Fruit fly (Drosophila melanogaster) whole organism, embryonic: ENCODE measurements around the gene mfr.

Source experiments
- Asciz ChIP-seq: fragments of 200-800 bp; sonication (Bioruptor generic); optimal IDR thresholded peaks from 2 replicates; lab custom pipeline; 2017; ENCODE audit warnings: missing biosample characterization, mild to moderate bottlenecking, missing genetic modification characterization, missing genetic modification reagents
- Atf3 ChIP-seq: fragments of 200-800 bp; sonication (Bioruptor generic); optimal IDR thresholded peaks from 3 replicates; lab custom pipeline; 2016; ENCODE audit warnings: missing biosample characterization, missing genetic modification characterization
- Atf6 ChIP-seq: fragments of 200-800 bp; sonication (Bioruptor generic); IDR thresholded peaks from 2 replicates; pipeline ENCODE4 v1.3.6; 2022; ENCODE audit warnings: missing biosample characterization, missing genetic modification characterization
- B-H2 ChIP-seq: fragments of 200-800 bp; sonication (Bioruptor generic); optimal IDR thresholded peaks from 2 replicates; lab custom pipeline; 2018; ENCODE audit warnings: missing biosample characterization, mild to moderate bottlenecking, missing genetic modification characterization
- Bgb ChIP-seq: fragments of 200-800 bp; sonication (Bioruptor generic); IDR thresholded peaks from 2 replicates; pipeline ENCODE4 v1.3.6; 2022; ENCODE audit warnings: missing biosample characterization, missing genetic modification characterization; ENCODE audit not compliant: partially characterized antibody
- CG1233 ChIP-seq: fragments of 200-800 bp; sonication (Bioruptor generic); optimal IDR thresholded peaks from 4 replicates; lab custom pipeline; 2018; ENCODE audit warnings: missing biosample characterization, mild to moderate bottlenecking, missing genetic modification characterization
- CG13424 ChIP-seq: fragments of 200-800 bp; sonication (Bioruptor generic); optimal IDR thresholded peaks from 2 replicates; lab custom pipeline; 2019; ENCODE audit warnings: missing biosample characterization, mild to moderate bottlenecking, missing genetic modification characterization, moderate library complexity
- CG14050 ChIP-seq: fragments of 200-800 bp; sonication (Bioruptor generic); IDR thresholded peaks from 3 replicates; pipeline ENCODE4 v1.3.6; 2022; ENCODE audit warnings: missing biosample characterization, missing genetic modification characterization
- CG14667 ChIP-seq: fragments of 200-800 bp; sonication (Bioruptor generic); IDR thresholded peaks from 2 replicates; pipeline ENCODE4 v1.3.6; 2022; ENCODE audit warnings: missing biosample characterization, missing genetic modification characterization
- CG15011 ChIP-seq: fragments of 200-800 bp; sonication (Bioruptor generic); optimal IDR thresholded peaks from 3 replicates; lab custom pipeline; 2018; ENCODE audit warnings: missing biosample characterization, mild to moderate bottlenecking, missing genetic modification characterization
- CG1647 ChIP-seq: fragments of 200-800 bp; sonication (Bioruptor generic); optimal IDR thresholded peaks from 3 replicates; lab custom pipeline; 2016; ENCODE audit warnings: missing biosample characterization, missing genetic modification characterization
- CG2129 ChIP-seq: fragments of 200-800 bp; sonication (Bioruptor generic); IDR thresholded peaks from 2 replicates; pipeline ENCODE4 v1.3.6; 2022; ENCODE audit warnings: missing biosample characterization, missing genetic modification characterization; ENCODE audit not compliant: partially characterized antibody
- CG3163 ChIP-seq: fragments of 200-800 bp; sonication (Bioruptor generic); optimal IDR thresholded peaks from 3 replicates; lab custom pipeline; 2016; ENCODE audit warnings: missing biosample characterization, missing genetic modification characterization
- CG32767 ChIP-seq: fragments of 200-800 bp; sonication (Bioruptor generic); IDR thresholded peaks from 2 replicates; pipeline ENCODE4 v1.3.6; 2022; ENCODE audit warnings: missing biosample characterization, missing genetic modification characterization
- CG8281 ChIP-seq: fragments of 200-800 bp; sonication (Bioruptor generic); optimal IDR thresholded peaks from 2 replicates; lab custom pipeline; 2018; ENCODE audit warnings: missing biosample characterization, mild to moderate bottlenecking, missing genetic modification characterization, moderate library complexity
- CG8359 ChIP-seq: fragments of 200-800 bp; sonication (Bioruptor generic); optimal IDR thresholded peaks from 2 replicates; lab custom pipeline; 2017; ENCODE audit warnings: missing biosample characterization, mild to moderate bottlenecking, missing genetic modification characterization, borderline replicate concordance
- CG8388 ChIP-seq: fragments of 200-800 bp; sonication (Bioruptor generic); optimal IDR thresholded peaks from 2 replicates; lab custom pipeline; 2019; ENCODE audit warnings: missing biosample characterization, mild to moderate bottlenecking, missing genetic modification characterization, moderate library complexity
- CG9215 ChIP-seq: fragments of 200-800 bp; sonication (Bioruptor generic); IDR thresholded peaks from 2 replicates; pipeline ENCODE4 v1.3.6; 2022; ENCODE audit warnings: missing biosample characterization, missing genetic modification characterization
- CG9817 ChIP-seq: fragments of 200-800 bp; sonication (Bioruptor generic); optimal IDR thresholded peaks from 2 replicates; lab custom pipeline; 2018; ENCODE audit warnings: missing biosample characterization, mild to moderate bottlenecking, missing genetic modification characterization, moderate library complexity
- CG9932 ChIP-seq: fragments of 200-800 bp; sonication (Bioruptor generic); IDR thresholded peaks from 2 replicates; pipeline ENCODE4 v1.3.6; 2022; ENCODE audit warnings: missing biosample characterization, missing genetic modification characterization
- CTCF ChIP-seq: fragments of 200-800 bp; sonication (Bioruptor generic); optimal IDR thresholded peaks from 2 replicates; lab custom pipeline; 2017; ENCODE audit warnings: missing biosample characterization, mild to moderate bottlenecking, missing genetic modification characterization, moderate library complexity
- Camta ChIP-seq: fragments of 200-800 bp; sonication (Bioruptor generic); optimal IDR thresholded peaks from 2 replicates; lab custom pipeline; 2016; ENCODE audit warnings: missing biosample characterization, missing genetic modification characterization
- Dfd ChIP-seq, 2 experiments: fragments of >200 bp; optimal IDR thresholded peaks; 2 replicates each; lab custom pipeline; 2017; ENCODE audit warnings: missing biosample characterization in 2 of 2, missing genetic modification characterization in 2 of 2
- H2.0 ChIP-seq: fragments of 200-800 bp; sonication (Bioruptor generic); IDR thresholded peaks from 2 replicates; pipeline ENCODE4 v1.3.6; 2022; ENCODE audit warnings: missing biosample characterization, missing genetic modification characterization
- HLH54F ChIP-seq: fragments of 200-800 bp; sonication (Bioruptor generic); optimal IDR thresholded peaks from 3 replicates; lab custom pipeline; 2016; ENCODE audit warnings: missing biosample characterization, missing genetic modification characterization
- HmgD ChIP-seq: fragments of 200-800 bp; sonication (Bioruptor generic); optimal IDR thresholded peaks from 3 replicates; lab custom pipeline; 2016; ENCODE audit warnings: missing biosample characterization, missing genetic modification characterization
- MTF-1 ChIP-seq: fragments of 200-800 bp; sonication (Bioruptor generic); optimal IDR thresholded peaks from 2 replicates; lab custom pipeline; 2018; ENCODE audit warnings: missing biosample characterization, mild to moderate bottlenecking, missing genetic modification characterization, borderline replicate concordance
- NFAT ChIP-seq: fragments of 200-800 bp; sonication (Bioruptor generic); IDR thresholded peaks from 2 replicates; pipeline ENCODE4 v1.3.6; 2022; ENCODE audit warnings: missing biosample characterization, missing genetic modification characterization
- Vsx1 ChIP-seq: fragments of 200-800 bp; sonication (Bioruptor generic); optimal IDR thresholded peaks from 2 replicates; lab custom pipeline; 2017; ENCODE audit warnings: missing biosample characterization, mild to moderate bottlenecking, missing genetic modification characterization, missing genetic modification reagents
- Xbp1 ChIP-seq: fragments of 200-800 bp; sonication (Bioruptor generic); optimal IDR thresholded peaks from 3 replicates; lab custom pipeline; 2016; ENCODE audit warnings: missing biosample characterization, mild to moderate bottlenecking, missing genetic modification characterization
- YL-1 ChIP-seq: fragments of 200-800 bp; sonication (Bioruptor generic); optimal IDR thresholded peaks from 3 replicates; lab custom pipeline; 2017; ENCODE audit warnings: missing biosample characterization, mild to moderate bottlenecking, missing genetic modification characterization
- ap ChIP-seq: fragments of 200-800 bp; sonication (Bioruptor generic); IDR thresholded peaks from 2 replicates; pipeline ENCODE4 v1.3.6; 2022; ENCODE audit warnings: missing biosample characterization, missing genetic modification characterization
- corto ChIP-seq: fragments of 200-800 bp; sonication (Bioruptor generic); optimal IDR thresholded peaks from 2 replicates; lab custom pipeline; 2016; ENCODE audit warnings: missing biosample characterization, mild to moderate bottlenecking, missing genetic modification characterization, moderate library complexity
- crc ChIP-seq: fragments of 200-800 bp; sonication (Bioruptor generic); optimal IDR thresholded peaks from 2 replicates; lab custom pipeline; 2016; ENCODE audit warnings: missing biosample characterization, missing genetic modification characterization
- dmrt99B ChIP-seq: fragments of 200-800 bp; sonication (Bioruptor generic); optimal IDR thresholded peaks from 2 replicates; lab custom pipeline; 2018; ENCODE audit warnings: missing biosample characterization, mild to moderate bottlenecking, missing genetic modification characterization, moderate library complexity
- en ChIP-seq: fragments of 200-800 bp; sonication (Bioruptor generic); optimal IDR thresholded peaks from 2 replicates; lab custom pipeline; 2016; ENCODE audit warnings: missing biosample characterization, missing genetic modification characterization
- ftz-f1 ChIP-seq: fragments of 200-800 bp; sonication (Bioruptor generic); optimal IDR thresholded peaks from 2 replicates; lab custom pipeline; 2016; ENCODE audit warnings: missing biosample characterization, missing genetic modification characterization
- her ChIP-seq: fragments of 200-800 bp; sonication (Bioruptor generic); optimal IDR thresholded peaks from 2 replicates; lab custom pipeline; 2016; ENCODE audit warnings: missing biosample characterization, missing genetic modification characterization
- hkb ChIP-seq, 2 experiments: fragments of 200-800 bp in 1 of 2; fragments of >200 bp in 1 of 2; sonication (Bioruptor generic) in 1 of 2; IDR thresholded peaks in 1 of 2; optimal IDR thresholded peaks in 1 of 2; 2 replicates each; pipeline versions ENCODE4 v1.3.6 to Lab custom; 2017 to 2022; ENCODE audit warnings: missing biosample characterization in 1 of 2, missing genetic modification characterization in 1 of 2
- klu ChIP-seq: fragments of 200-800 bp; sonication (Bioruptor generic); IDR thresholded peaks from 2 replicates; pipeline ENCODE4 v1.3.6; 2022; ENCODE audit warnings: missing biosample characterization, missing genetic modification characterization
- org-1 ChIP-seq: fragments of 200-800 bp; sonication (Bioruptor generic); optimal IDR thresholded peaks from 2 replicates; lab custom pipeline; 2017; ENCODE audit warnings: missing biosample characterization, missing genetic modification characterization
- peb ChIP-seq: fragments of 200-800 bp; sonication (Bioruptor generic); IDR thresholded peaks from 2 replicates; pipeline ENCODE4 v1.3.6; 2022; ENCODE audit warnings: missing biosample characterization, missing genetic modification characterization
- phol ChIP-seq: fragments of 200-800 bp; sonication (Bioruptor generic); optimal IDR thresholded peaks from 3 replicates; lab custom pipeline; 2018; ENCODE audit warnings: missing biosample characterization, mild to moderate bottlenecking, missing genetic modification characterization, moderate library complexity
- row ChIP-seq: fragments of 200-800 bp; sonication (Bioruptor generic); IDR thresholded peaks from 3 replicates; pipeline ENCODE4 v1.3.6; 2022; ENCODE audit warnings: missing biosample characterization, missing genetic modification characterization
- scrt ChIP-seq: fragments of 200-800 bp; sonication (Bioruptor generic); optimal IDR thresholded peaks from 2 replicates; lab custom pipeline; 2018; ENCODE audit warnings: missing biosample characterization, mild to moderate bottlenecking, missing genetic modification characterization, moderate library complexity
- seq ChIP-seq: fragments of 200-800 bp; sonication (Bioruptor generic); IDR thresholded peaks from 2 replicates; pipeline ENCODE4 v1.3.6; 2022; ENCODE audit warnings: missing biosample characterization, missing genetic modification characterization
- tap ChIP-seq: fragments of 200-800 bp; optimal IDR thresholded peaks from 3 replicates; lab custom pipeline; 2019; ENCODE audit warnings: missing biosample characterization, mild to moderate bottlenecking, missing genetic modification characterization, moderate library complexity
- tin ChIP-seq: fragments of 200-800 bp; sonication (Bioruptor generic); optimal IDR thresholded peaks from 3 replicates; lab custom pipeline; 2016; ENCODE audit warnings: missing biosample characterization, missing genetic modification characterization
- tio ChIP-seq: fragments of 200-800 bp; sonication (Bioruptor generic); optimal IDR thresholded peaks from 2 replicates; lab custom pipeline; 2017; ENCODE audit warnings: missing biosample characterization, missing genetic modification characterization, inconsistent platforms
- wek ChIP-seq: fragments of 200-800 bp; sonication (Bioruptor generic); optimal IDR thresholded peaks from 3 replicates; lab custom pipeline; 2018; ENCODE audit warnings: missing biosample characterization, mild to moderate bottlenecking, missing genetic modification characterization, moderate library complexity
- wor ChIP-seq: fragments of 200-800 bp; sonication (Bioruptor generic); IDR thresholded peaks from 2 replicates; pipeline ENCODE4 v1.3.6; 2022; ENCODE audit warnings: missing biosample characterization, missing genetic modification characterization

Gene mfr

DNA sequence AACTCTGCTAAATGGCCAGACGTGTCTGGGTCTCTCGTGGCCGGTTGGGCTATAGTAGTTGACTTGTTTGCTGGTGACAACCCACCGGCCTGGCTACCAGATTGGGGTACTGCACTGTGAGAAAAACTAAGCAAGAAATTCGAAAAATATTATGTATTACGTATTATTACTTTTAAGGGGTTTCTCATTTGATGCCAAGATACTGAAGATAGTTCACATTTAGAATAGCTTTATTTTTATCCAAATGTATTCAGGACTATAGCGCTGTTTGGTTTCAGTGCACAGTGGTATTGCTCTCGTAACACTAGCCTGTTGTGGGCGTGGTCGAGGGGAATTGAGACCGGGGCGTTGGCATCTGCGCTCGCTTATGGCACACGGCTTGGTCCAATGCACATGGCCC lies 8.2 kb upstream of the mfr start (continued):
- TF ChIP-seq ftz-f1 (no peak), ap (peak; percentile 76), tap (tag; lab: Kevin White, UChicago) (peak; percentile 68), Camta (GFP tag; lab: Kevin White, UChicago) (peak; percentile 66), tio (peak; percentile 46), HmgD (GFP tag; lab: Kevin White, UChicago) (no peak), CG14667 (peak; percentile 54), CG3163 (GFP tag; lab: Kevin White, UChicago) (no peak), CTCF (peak; percentile 29), Vsx1 (GFP tag; lab: Kevin White, UChicago) (no peak), klu (GFP tag; lab: Robert Waterston, UW) (peak; percentile 54; the same call in 1 of the 2 replicates), scrt (peak; percentile 52), CG32767 (GFP tag; lab: Robert Waterston, UW) (no peak), Dfd (GFP tag; optimal IDR thresholded peaks at IDR 0.05; lab: Kevin White, UChicago) (no peak), CG2129 (GFP tag; lab: Robert Waterston, UW) (no peak), Atf6 (GFP tag; lab: Robert Waterston, UW) (peak; percentile 59), CG13424 (tag; lab: Kevin White, UChicago) (peak; percentile 72), phol (peak; percentile 68), CG8281 (no peak), MTF-1 (peak; percentile 4), CG9932 (GFP tag; lab: Robert Waterston, UW) (peak; percentile 62), HLH54F (GFP tag; lab: Kevin White, UChicago) (peak; percentile 44), CG1233 (GFP tag; lab: Kevin White, UChicago) (no peak), her (GFP tag; lab: Kevin White, UChicago) (peak; percentile 33), CG9817 (tag; lab: Kevin White, UChicago) (peak; percentile 45), Xbp1 (GFP tag; lab: Kevin White, UChicago) (peak; percentile 73), crc (GFP tag; lab: Kevin White, UChicago) (peak; percentile 33), Atf3 (GFP tag; lab: Kevin White, UChicago) (no peak), NFAT (GFP tag; lab: Robert Waterston, UW) (peak; percentile 37; the same call in 1 of the 2 replicates), en (GFP tag; lab: Kevin White, UChicago) (no peak), CG1647 (GFP tag; lab: Kevin White, UChicago) (peak; percentile 12), YL-1 (no peak), Bgb (GFP tag; lab: Robert Waterston, UW) (no peak), dmrt99B (peak; percentile 90), hkb (optimal IDR thresholded peaks at IDR 0.05; lab: Kevin White, UChicago) (no peak), hkb (GFP tag; IDR thresholded peaks at IDR 0.05; lab: Robert Waterston, UW) (peak; percentile 77), org-1 (GFP tag; lab: Kevin White, UChicago) (peak; percentile 54), CG15011 (peak; percentile 36), peb (peak; percentile 42; the same call in 1 of the 2 replicates), CG14050 (GFP tag; lab: Robert Waterston, UW) (peak; percentile 51; the same call in 2 of the 3 replicates), tin (peak; percentile 69), corto (GFP tag; lab: Kevin White, UChicago) (no peak), CG9215 (GFP tag; lab: Robert Waterston, UW) (no peak), H2.0 (GFP tag; lab: Robert Waterston, UW) (peak; percentile 44), CG8359 (GFP tag; lab: Kevin White, UChicago) (peak; percentile 12), row (peak; percentile 60), B-H2 (GFP tag; lab: Kevin White, UChicago) (no peak), wek (GFP tag; lab: Kevin White, UChicago) (no peak), seq (GFP tag; lab: Robert Waterston, UW) (peak; percentile 62), Asciz (GFP tag; lab: Kevin White, UChicago) (peak; percentile 59), wor (GFP tag; lab: Robert Waterston, UW) (peak; percentile 57), CG8388 (GFP tag; lab: Kevin White, UChicago) (peak; percentile 59)
